Worm (Caenorhabditis elegans): ENCODE data around the gene Y17G9B.5.

DNA sequence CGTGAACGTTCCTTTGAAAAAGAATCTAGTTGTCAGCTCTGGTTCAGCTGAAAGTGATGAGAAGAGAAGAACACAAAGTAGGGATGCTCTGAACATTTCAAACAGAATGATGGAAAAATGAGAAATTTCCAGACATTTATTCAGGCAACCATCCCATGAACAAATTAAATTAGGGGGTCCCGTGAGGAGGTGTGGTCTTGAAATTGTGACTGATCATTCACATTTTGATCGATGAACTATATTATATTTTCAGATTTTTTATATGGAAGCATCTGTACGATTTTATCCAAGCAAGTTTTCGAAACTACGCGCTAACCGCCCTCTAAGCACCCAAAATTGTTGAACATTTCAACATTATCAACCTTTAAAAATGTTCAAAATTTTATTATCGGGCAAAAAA lies 26.0 kb downstream of the Y17G9B.5 start, which contains the start of gene R11E3.19:
- TF ChIP-seq elt-2 (tag; optimal IDR thresholded peaks at IDR 0.05) (no peak), che-1 (tag; optimal IDR thresholded peaks at IDR 0.05) (no peak), C08G9.2 (tag; optimal IDR thresholded peaks at IDR 0.05) (no peak), ceh-31 (tag; optimal IDR thresholded peaks at IDR 0.05) (no peak), ceh-14 (tag; optimal IDR thresholded peaks at IDR 0.05) (no peak), hlh-8 (tag; optimal IDR thresholded peaks at IDR 0.05) (no peak), sox-2 (GFP tag; IDR thresholded peaks at IDR 0.05) (no peak)

Data from whole organism, late embryonic.